Worm (Caenorhabditis elegans) whole organism, L1 larva: ENCODE data around the gene hlh-11.

Experiments
- C04F5.9 ChIP-seq: sonication (generic microtip); optimal IDR thresholded peaks from 2 replicates; lab custom pipeline; 2016; ENCODE audit warnings: missing genetic modification characterization, missing compliant biosample characterization
- C16A3.4 ChIP-seq: fragments of 150-350 bp; optimal IDR thresholded peaks from 2 replicates; lab custom pipeline; 2014; ENCODE audit warnings: missing biosample characterization, missing genetic modification characterization
- C34B4.2 ChIP-seq: sonication (generic microtip); optimal IDR thresholded peaks from 2 replicates; lab custom pipeline; 2017; ENCODE audit warnings: mild to moderate bottlenecking, missing genetic modification characterization, missing compliant biosample characterization
- F16B12.6 ChIP-seq: fragments of 150-350 bp; optimal IDR thresholded peaks from 2 replicates; lab custom pipeline; 2014; ENCODE audit warnings: missing biosample characterization, missing genetic modification characterization
- Y116A8C.19 ChIP-seq: sonication (generic microtip); optimal IDR thresholded peaks from 2 replicates; lab custom pipeline; 2016; ENCODE audit warnings: missing compliant biosample characterization, missing genetic modification characterization, borderline replicate concordance
- alr-1 ChIP-seq: fragments of 200-800 bp; sonication (Bioruptor generic); optimal IDR thresholded peaks from 2 replicates; lab custom pipeline; 2018; ENCODE audit warnings: borderline replicate concordance, mild to moderate bottlenecking, missing genetic modification characterization, missing compliant biosample characterization
- aly-2 ChIP-seq: fragments of 150-350 bp; optimal IDR thresholded peaks from 2 replicates; lab custom pipeline; 2014; ENCODE audit warnings: missing biosample characterization, missing genetic modification characterization
- ama-1 ChIP-seq: fragments of 150-350 bp; optimal IDR thresholded peaks from 2 replicates; lab custom pipeline; 2014
- ceh-63 ChIP-seq: fragments of 200-800 bp; sonication (Bioruptor generic); optimal IDR thresholded peaks from 2 replicates; lab custom pipeline; 2018; ENCODE audit warnings: mild to moderate bottlenecking, missing genetic modification characterization, missing compliant biosample characterization
- ceh-8 ChIP-seq: fragments of 200-800 bp; sonication (Bioruptor generic); optimal IDR thresholded peaks from 2 replicates; lab custom pipeline; 2018; ENCODE audit warnings: mild to moderate bottlenecking, missing genetic modification characterization, moderate library complexity, missing compliant biosample characterization
- ceh-90 ChIP-seq: sonication (generic microtip); optimal IDR thresholded peaks from 2 replicates; lab custom pipeline; 2016; ENCODE audit warnings: missing genetic modification characterization, missing compliant biosample characterization
- ces-1 ChIP-seq: fragments of 150-350 bp; optimal IDR thresholded peaks from 2 replicates; lab custom pipeline; 2014; ENCODE audit warnings: missing biosample characterization, missing genetic modification reagents, missing genetic modification characterization
- dsc-1 ChIP-seq: sonication (generic microtip); optimal IDR thresholded peaks from 2 replicates; lab custom pipeline; 2016; ENCODE audit warnings: mild to moderate bottlenecking, missing genetic modification characterization, missing compliant biosample characterization
- efl-1 ChIP-seq, 4 experiments: fragments of 150-350 bp; optimal IDR thresholded peaks in 3 of 4; peaks in 1 of 4; 1 replicate in 1 of 4; 2 replicates in 3 of 4; lab custom pipeline; 2014; ENCODE audit warnings: missing biosample characterization in 2 of 4, missing genetic modification characterization in 2 of 4, missing genetic modification reagents in 2 of 4
- efl-3 ChIP-seq: fragments of 200-800 bp; sonication (Bioruptor generic); optimal IDR thresholded peaks from 2 replicates; lab custom pipeline; 2018; ENCODE audit warnings: mild to moderate bottlenecking, missing genetic modification characterization, missing compliant biosample characterization
- egl-27 ChIP-seq, 2 experiments: fragments of 150-350 bp in 1 of 2; sonication (generic microtip); optimal IDR thresholded peaks; 3 replicates each; lab custom pipeline; 2017 to 2018; ENCODE audit warnings: missing biosample characterization in 2 of 2, missing genetic modification characterization in 2 of 2, missing genetic modification reagents in 2 of 2
- elt-2 ChIP-seq: sonication (generic microtip); optimal IDR thresholded peaks from 2 replicates; lab custom pipeline; 2016; ENCODE audit warnings: missing genetic modification characterization, mild to moderate bottlenecking, inconsistent platforms, missing compliant biosample characterization, missing genetic modification reagents
- ets-5 ChIP-seq: fragments of 200-800 bp; sonication (Bioruptor generic); IDR thresholded peaks from 2 replicates; pipeline ENCODE4 v1.3.6; 2022; ENCODE audit warnings: missing genetic modification characterization, missing compliant biosample characterization
- fkh-10 ChIP-seq: sonication (generic microtip); optimal IDR thresholded peaks from 2 replicates; lab custom pipeline; 2017; ENCODE audit warnings: missing biosample characterization, missing genetic modification reagents, missing genetic modification characterization
- fkh-4 ChIP-seq: sonication (generic microtip); optimal IDR thresholded peaks from 2 replicates; lab custom pipeline; 2016; ENCODE audit warnings: missing compliant biosample characterization, missing genetic modification characterization, borderline replicate concordance
- fkh-8 ChIP-seq: sonication (generic microtip); optimal IDR thresholded peaks from 2 replicates; lab custom pipeline; 2016; ENCODE audit warnings: mild to moderate bottlenecking, missing genetic modification characterization, missing compliant biosample characterization
- fos-1 ChIP-seq: fragments of 150-350 bp; optimal IDR thresholded peaks from 2 replicates; lab custom pipeline; 2014; ENCODE audit warnings: missing biosample characterization, missing genetic modification characterization
- grh-1 ChIP-seq: fragments of 200-800 bp; sonication (Bioruptor generic); IDR thresholded peaks from 2 replicates; pipeline ENCODE4 v1.3.6; 2022; ENCODE audit warnings: missing genetic modification reagents, missing genetic modification characterization, missing compliant biosample characterization
- hlh-4 ChIP-seq: sonication (generic microtip); optimal IDR thresholded peaks from 2 replicates; lab custom pipeline; 2016; ENCODE audit warnings: mild to moderate bottlenecking, missing genetic modification characterization, missing compliant biosample characterization
- hpl-2 ChIP-seq: fragments of 150-350 bp; optimal IDR thresholded peaks from 2 replicates; lab custom pipeline; 2014; ENCODE audit warnings: missing biosample characterization, missing genetic modification reagents, missing genetic modification characterization
- lin-13 ChIP-seq: fragments of 150-350 bp; optimal IDR thresholded peaks from 2 replicates; lab custom pipeline; 2014; ENCODE audit warnings: missing biosample characterization, missing genetic modification reagents, missing genetic modification characterization
- lin-14 ChIP-seq: fragments of 200-800 bp; sonication (Bioruptor generic); optimal IDR thresholded peaks from 2 replicates; lab custom pipeline; 2018; ENCODE audit warnings: mild to moderate bottlenecking, missing genetic modification characterization, moderate library complexity, missing compliant biosample characterization
- lin-15B ChIP-seq: fragments of 150-350 bp; sonication (generic microtip); optimal IDR thresholded peaks from 3 replicates; lab custom pipeline; 2014; ENCODE audit warnings: missing biosample characterization, missing genetic modification characterization
- lin-35 ChIP-seq, 2 experiments: fragments of 150-350 bp; optimal IDR thresholded peaks; 2 replicates each; lab custom pipeline; 2014; ENCODE audit warnings: missing biosample characterization in 2 of 2, missing genetic modification characterization in 2 of 2, missing genetic modification reagents in 2 of 2
- lin-39 ChIP-seq: fragments of 150-350 bp; optimal IDR thresholded peaks from 2 replicates; lab custom pipeline; 2014; ENCODE audit warnings: missing biosample characterization, missing genetic modification reagents, missing genetic modification characterization
- lsy-2 ChIP-seq, 2 experiments: fragments of 150-350 bp; optimal IDR thresholded peaks; 2 replicates each; lab custom pipeline; 2014; ENCODE audit warnings: missing biosample characterization in 2 of 2, missing genetic modification characterization in 2 of 2
- mef-2 ChIP-seq: fragments of 150-350 bp; optimal IDR thresholded peaks from 2 replicates; lab custom pipeline; 2014; ENCODE audit warnings: missing biosample characterization, missing genetic modification characterization
- nhr-11 ChIP-seq: fragments of 150-350 bp; optimal IDR thresholded peaks from 2 replicates; lab custom pipeline; 2014; ENCODE audit warnings: missing biosample characterization, missing genetic modification characterization
- nhr-19 ChIP-seq: fragments of 200-800 bp; sonication (Bioruptor generic); conservative IDR thresholded peaks from 2 replicates; pipeline ENCODE4 v1.3.6; 2022; ENCODE audit warnings: missing genetic modification characterization, missing compliant biosample characterization
- nhr-28 ChIP-seq: fragments of 150-350 bp; optimal IDR thresholded peaks from 2 replicates; lab custom pipeline; 2014; ENCODE audit warnings: missing biosample characterization, missing genetic modification characterization
- nhr-47 ChIP-seq: sonication (generic microtip); optimal IDR thresholded peaks from 2 replicates; lab custom pipeline; 2016; ENCODE audit warnings: mild to moderate bottlenecking, missing genetic modification characterization, moderate library complexity, missing compliant biosample characterization
- nhr-71 ChIP-seq: sonication (generic microtip); optimal IDR thresholded peaks from 2 replicates; lab custom pipeline; 2016; ENCODE audit warnings: mild to moderate bottlenecking, missing genetic modification characterization, moderate library complexity, missing compliant biosample characterization
- nhr-76 ChIP-seq: sonication (generic microtip); optimal IDR thresholded peaks from 2 replicates; lab custom pipeline; 2017; ENCODE audit warnings: missing biosample characterization, missing genetic modification characterization
- nhr-84 ChIP-seq: sonication (generic microtip); optimal IDR thresholded peaks from 2 replicates; lab custom pipeline; 2017; ENCODE audit warnings: missing biosample characterization, missing genetic modification characterization
- nhr-85 ChIP-seq: sonication (generic microtip); peaks from one replicate; lab custom pipeline; 2016; ENCODE audit warnings: missing genetic modification characterization, inconsistent platforms, missing compliant biosample characterization
- nhr-90 ChIP-seq: sonication (generic microtip); optimal IDR thresholded peaks from 2 replicates; lab custom pipeline; 2016; ENCODE audit warnings: mild to moderate bottlenecking, missing genetic modification characterization, missing compliant biosample characterization; ENCODE audit not compliant: poor library complexity
- pqm-1 ChIP-seq: sonication (generic microtip); optimal IDR thresholded peaks from 3 replicates; lab custom pipeline; 2017; ENCODE audit warnings: missing biosample characterization, missing genetic modification characterization
- rnt-1 ChIP-seq: sonication (generic microtip); optimal IDR thresholded peaks from 2 replicates; lab custom pipeline; 2016; ENCODE audit warnings: mild to moderate bottlenecking, missing genetic modification characterization, moderate library complexity, missing compliant biosample characterization
- skn-1 ChIP-seq: fragments of 150-350 bp; optimal IDR thresholded peaks from 2 replicates; lab custom pipeline; 2014; ENCODE audit warnings: missing biosample characterization, missing genetic modification characterization
- snpc-4 ChIP-seq: fragments of 150-350 bp; optimal IDR thresholded peaks from 2 replicates; lab custom pipeline; 2014; ENCODE audit warnings: missing biosample characterization, missing genetic modification characterization
- snu-23 ChIP-seq: sonication (generic microtip); optimal IDR thresholded peaks from 2 replicates; lab custom pipeline; 2016; ENCODE audit warnings: missing genetic modification characterization, missing compliant biosample characterization
- sup-37 ChIP-seq: fragments of 200-800 bp; sonication (Bioruptor generic); optimal IDR thresholded peaks from 2 replicates; lab custom pipeline; 2018; ENCODE audit warnings: mild to moderate bottlenecking, missing genetic modification characterization, missing compliant biosample characterization
- unc-130 ChIP-seq: fragments of 150-350 bp; optimal IDR thresholded peaks from 2 replicates; lab custom pipeline; 2017; ENCODE audit warnings: missing biosample characterization, missing genetic modification characterization, inconsistent platforms
- unc-30 ChIP-seq: sonication (generic microtip); optimal IDR thresholded peaks from 2 replicates; lab custom pipeline; 2017; ENCODE audit warnings: missing biosample characterization, missing genetic modification characterization
- unc-62 ChIP-seq: fragments of 150-350 bp; optimal IDR thresholded peaks from 2 replicates; lab custom pipeline; 2014; ENCODE audit warnings: missing biosample characterization, missing genetic modification reagents, missing genetic modification characterization
- unc-86 ChIP-seq: sonication (generic microtip); optimal IDR thresholded peaks from 2 replicates; lab custom pipeline; 2016; ENCODE audit warnings: missing genetic modification characterization, missing compliant biosample characterization
- unc-98 ChIP-seq: fragments of 200-800 bp; sonication (Bioruptor generic); IDR thresholded peaks from 2 replicates; pipeline ENCODE4 v1.3.6; 2022; ENCODE audit warnings: missing genetic modification characterization, missing compliant biosample characterization
- zip-4 ChIP-seq: fragments of 200-800 bp; sonication (Bioruptor generic); optimal IDR thresholded peaks from 2 replicates; lab custom pipeline; 2018; ENCODE audit warnings: mild to moderate bottlenecking, missing genetic modification characterization, moderate library complexity, missing compliant biosample characterization
- ztf-11 ChIP-seq, 2 experiments: sonication (generic microtip); optimal IDR thresholded peaks; 2 replicates each; lab custom pipeline; 2016 to 2017; ENCODE audit warnings: missing genetic modification characterization in 2 of 2, missing biosample characterization in 1 of 2, missing compliant biosample characterization in 1 of 2

Gene hlh-11

DNA sequence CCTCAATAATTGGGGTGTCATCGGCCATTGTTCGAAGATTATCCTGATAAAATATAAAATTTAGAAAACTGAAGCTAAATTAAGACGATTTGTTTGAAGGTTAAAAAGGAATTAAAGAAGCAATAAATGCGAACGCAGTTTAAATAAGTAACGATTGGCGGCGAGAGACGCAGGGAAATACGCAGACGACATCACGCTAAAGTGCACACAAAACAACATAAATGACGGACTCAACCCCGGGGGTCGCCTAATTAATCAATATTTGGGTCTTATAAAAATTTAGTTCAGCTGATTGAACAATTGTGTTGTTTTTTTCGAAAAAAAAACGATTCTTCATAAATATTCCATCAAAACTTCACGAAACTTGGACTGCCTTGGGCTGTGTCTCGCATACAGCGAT, 3.1 kb upstream of the hlh-11 start, which contains the start of gene hcp-3:
Gene hcp-3 (minus strand): TSS at position 45 of the 400 bp plus-strand sequence.
- TF ChIP-seq snpc-4 (tag; lab: Kevin White, UChicago) (no peak), lin-15B (tag; lab: Kevin White, UChicago) (peak; percentile 8), ceh-63 (GFP tag; lab: Kevin White, UChicago) (no peak), nhr-71 (tag; lab: Kevin White, UChicago) (peak; percentile 60), nhr-11 (tag; lab: Kevin White, UChicago) (no peak), fkh-4 (tag; lab: Kevin White, UChicago) (no peak), skn-1 (tag; lab: Kevin White, UChicago) (peak; percentile 25), ceh-8 (GFP tag; lab: Kevin White, UChicago) (no peak), efl-3 (GFP tag; lab: Kevin White, UChicago) (no peak), pqm-1 (no peak), F16B12.6 (peak; percentile 91), C16A3.4 (tag; lab: Kevin White, UChicago) (peak; percentile 54), ceh-90 (tag; lab: Kevin White, UChicago) (no peak), fkh-8 (tag; lab: Kevin White, UChicago) (no peak), ces-1 (no peak), rnt-1 (tag; lab: Kevin White, UChicago) (peak; percentile 43), nhr-76 (tag; lab: Kevin White, UChicago) (no peak), lin-14 (GFP tag; lab: Kevin White, UChicago) (peak; percentile 53), efl-1 (optimal IDR thresholded peaks at IDR 0.05; lab: Kevin White, UChicago) (peak; percentile 68 to 86), efl-1 (GFP tag; optimal IDR thresholded peaks at IDR 0.05 in 1 of 2; lab: Kevin White, UChicago) (peak; percentile 88 to 98), mef-2 (no peak), egl-27 (tag; optimal IDR thresholded peaks at IDR 0.05; lab: Kevin White, UChicago) (no peak), zip-4 (GFP tag; lab: Kevin White, UChicago) (no peak), aly-2 (tag; lab: Kevin White, UChicago) (no peak), sup-37 (no peak), unc-130 (tag; lab: Kevin White, UChicago) (peak; percentile 68), ets-5 (GFP tag; lab: Robert Waterston, UW) (no peak), hlh-4 (tag; lab: Kevin White, UChicago) (no peak), ama-1 (lab: Kevin White, UChicago) (no peak), unc-62 (GFP tag; lab: Kevin White, UChicago) (no peak), lin-13 (GFP tag; lab: Kevin White, UChicago) (peak; percentile 30), nhr-85 (tag; lab: Kevin White, UChicago) (no peak), C34B4.2 (no peak), lin-39 (no peak), unc-30 (no peak), fkh-10 (GFP tag; lab: Kevin White, UChicago) (no peak), nhr-90 (tag; lab: Kevin White, UChicago) (no peak), nhr-19 (no peak), unc-98 (no peak), nhr-28 (tag; lab: Kevin White, UChicago) (no peak), dsc-1 (tag; lab: Kevin White, UChicago) (peak; percentile 56), lin-35 (GFP tag; optimal IDR thresholded peaks at IDR 0.05; lab: Kevin White, UChicago) (peak; percentile 83 to 91), lsy-2 (tag; optimal IDR thresholded peaks at IDR 0.05; lab: Kevin White, UChicago) (peak; percentile 54 to 71), snu-23 (GFP tag; lab: Kevin White, UChicago) (peak; percentile 55), fos-1 (no peak), Y116A8C.19 (tag; lab: Kevin White, UChicago) (no peak), alr-1 (tag; lab: Kevin White, UChicago) (no peak), ztf-11 (tag; optimal IDR thresholded peaks at IDR 0.05; lab: Kevin White, UChicago) (no peak), nhr-84 (tag; lab: Kevin White, UChicago) (no peak), grh-1 (GFP tag; lab: Robert Waterston, UW) (no peak), C04F5.9 (no peak), elt-2 (no peak), unc-86 (tag; lab: Kevin White, UChicago) (peak; percentile 38), hpl-2 (no peak), nhr-47 (tag; lab: Kevin White, UChicago) (peak; percentile 56)
